Worm (Caenorhabditis elegans): Measurements from ENCODE around the gene slc-17.7.

slc-17.7 gene

DNA sequence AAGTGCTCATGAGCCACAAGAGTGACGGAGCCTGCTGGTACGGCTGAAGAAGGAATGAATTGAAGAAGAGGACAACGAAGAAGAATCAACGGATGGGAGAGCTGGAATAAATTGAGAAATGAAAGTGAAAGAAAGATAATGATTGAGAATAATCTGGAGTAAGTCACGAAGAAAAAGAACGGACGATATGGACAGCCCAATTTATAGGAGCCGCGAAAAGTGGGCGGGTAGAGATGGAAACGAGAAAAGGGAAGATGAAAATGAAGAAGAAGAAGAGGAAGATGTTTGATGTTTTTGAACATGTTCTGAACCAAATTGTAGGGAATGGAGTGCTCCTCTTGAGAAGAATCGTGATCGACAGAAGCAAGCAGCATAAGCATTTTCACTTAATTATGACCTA, at the start of gene slc-17.7:
slc-17.7 (minus strand) TSS at position 101 of the 400 bp plus-strand sequence.
- no peak for TF ChIP-seq med-1 (GFP tag; optimal IDR thresholded peaks at IDR 0.05; ENCODE audit: insufficient read depth)
- TF ChIP-seq ztf-23 (GFP tag; IDR thresholded peaks at IDR 0.05) = no peak
- TF ChIP-seq T22C8.4 (GFP tag; IDR thresholded peaks at IDR 0.05) = no peak
- no peak for TF ChIP-seq flt-1 (GFP tag; IDR thresholded peaks at IDR 0.05)
- no peak for TF ChIP-seq tab-1 (GFP tag; IDR thresholded peaks at IDR 0.05)
- no peak for TF ChIP-seq klf-2 (GFP tag; conservative IDR thresholded peaks at IDR 0.05)
- no peak for TF ChIP-seq ref-1 (GFP tag; conservative IDR thresholded peaks at IDR 0.05)
- no peak for TF ChIP-seq cog-1 (tag; optimal IDR thresholded peaks at IDR 0.05)
- TF ChIP-seq ztf-29 (GFP tag; IDR thresholded peaks at IDR 0.05) = no peak

DNA sequence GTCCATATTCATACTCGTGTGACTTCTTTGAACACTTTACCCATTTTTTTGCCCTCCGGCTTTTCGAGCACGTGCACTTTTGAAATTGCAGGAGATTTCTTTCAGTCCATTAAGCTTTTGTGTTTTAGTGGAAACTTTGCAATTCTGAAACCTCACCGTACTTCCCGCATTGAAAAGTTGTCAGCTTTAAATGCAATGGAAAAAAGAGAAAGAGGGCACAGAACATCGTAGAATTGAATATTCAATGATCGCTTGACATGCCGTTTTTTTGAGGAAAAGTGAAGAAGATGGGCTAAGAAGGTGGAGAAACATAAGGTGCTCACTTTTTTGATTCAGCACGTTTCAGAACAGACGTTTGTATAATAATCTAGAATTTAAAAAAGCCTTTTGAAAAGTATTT, 48.1 kb upstream of the slc-17.7 start:
- no peak for TF ChIP-seq ref-1 (GFP tag; conservative IDR thresholded peaks at IDR 0.05)
- no peak for TF ChIP-seq ztf-23 (GFP tag; IDR thresholded peaks at IDR 0.05)
- TF ChIP-seq cog-1 (tag; optimal IDR thresholded peaks at IDR 0.05) = no peak
- no peak for TF ChIP-seq flt-1 (GFP tag; IDR thresholded peaks at IDR 0.05)
- TF ChIP-seq med-1 (GFP tag; optimal IDR thresholded peaks at IDR 0.05; ENCODE audit: insufficient read depth) = no peak
- TF ChIP-seq tab-1 (GFP tag; IDR thresholded peaks at IDR 0.05) = no peak
- no peak for TF ChIP-seq ztf-29 (GFP tag; IDR thresholded peaks at IDR 0.05)
- no peak for TF ChIP-seq klf-2 (GFP tag; conservative IDR thresholded peaks at IDR 0.05)
- TF ChIP-seq T22C8.4 (GFP tag; IDR thresholded peaks at IDR 0.05) = no peak

DNA sequence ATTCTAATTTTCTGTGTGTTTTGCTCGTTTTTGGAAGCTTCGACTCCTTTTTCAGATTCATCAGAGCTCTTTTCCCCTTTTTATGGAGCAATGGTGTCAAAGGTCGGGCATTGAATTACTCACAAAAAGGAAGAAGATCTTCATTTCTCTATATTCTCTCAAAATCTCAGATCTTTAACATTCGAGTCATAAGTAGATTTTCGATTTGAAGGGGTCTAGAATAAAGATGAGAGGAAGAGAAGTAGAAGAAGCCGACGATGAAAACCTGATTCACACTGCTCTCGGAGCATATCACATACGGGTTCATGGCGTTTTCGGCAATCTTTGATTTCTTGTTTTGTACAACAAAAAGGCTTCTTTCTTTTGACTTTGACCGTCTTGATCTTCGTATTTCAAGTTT, 46.1 kb upstream of the slc-17.7 start:
- no peak for TF ChIP-seq flt-1 (GFP tag; IDR thresholded peaks at IDR 0.05)
- no peak for TF ChIP-seq med-1 (GFP tag; optimal IDR thresholded peaks at IDR 0.05; ENCODE audit: insufficient read depth)
- no peak for TF ChIP-seq klf-2 (GFP tag; conservative IDR thresholded peaks at IDR 0.05)
- TF ChIP-seq T22C8.4 (GFP tag; IDR thresholded peaks at IDR 0.05) = no peak
- TF ChIP-seq ztf-23 (GFP tag; IDR thresholded peaks at IDR 0.05) = no peak
- no peak for TF ChIP-seq ztf-29 (GFP tag; IDR thresholded peaks at IDR 0.05)
- no peak for TF ChIP-seq ref-1 (GFP tag; conservative IDR thresholded peaks at IDR 0.05)
- TF ChIP-seq tab-1 (GFP tag; IDR thresholded peaks at IDR 0.05) = no peak

DNA sequence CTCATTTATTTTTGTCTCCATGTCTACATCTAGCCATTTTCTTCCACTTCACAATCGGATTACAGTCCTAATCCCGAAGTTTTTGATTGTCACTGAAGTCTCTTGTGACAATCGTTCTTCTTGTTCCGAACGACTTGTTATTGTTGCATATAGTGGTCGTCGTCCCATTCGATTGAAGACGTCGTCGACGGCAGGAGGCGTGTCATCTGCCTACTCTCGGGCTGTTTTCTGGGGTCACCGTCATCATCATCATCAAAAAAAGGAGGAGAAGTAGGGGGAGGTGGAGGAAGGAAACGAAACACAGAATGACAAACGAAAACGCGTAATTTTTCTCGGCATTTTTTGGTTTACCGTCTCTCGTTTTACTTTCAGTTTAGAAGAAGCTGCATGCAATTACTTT, 38.8 kb upstream of the slc-17.7 start, which contains the start of gene F44A2.3:
F44A2.3 (plus strand) TSS at position 301 of the 400 bp plus-strand sequence.
- no peak for TF ChIP-seq ref-1 (GFP tag; conservative IDR thresholded peaks at IDR 0.05)
- TF ChIP-seq T22C8.4 (GFP tag; IDR thresholded peaks at IDR 0.05) = no peak
- no peak for TF ChIP-seq ztf-23 (GFP tag; IDR thresholded peaks at IDR 0.05)
- no peak for TF ChIP-seq klf-2 (GFP tag; conservative IDR thresholded peaks at IDR 0.05)
- TF ChIP-seq med-1 (GFP tag; optimal IDR thresholded peaks at IDR 0.05; ENCODE audit: insufficient read depth) = no peak
- TF ChIP-seq flt-1 (GFP tag; IDR thresholded peaks at IDR 0.05) = no peak
- TF ChIP-seq tab-1 (GFP tag; IDR thresholded peaks at IDR 0.05) = no peak
- no peak for TF ChIP-seq ztf-29 (GFP tag; IDR thresholded peaks at IDR 0.05)
- TF ChIP-seq cog-1 (tag; optimal IDR thresholded peaks at IDR 0.05) = no peak

DNA sequence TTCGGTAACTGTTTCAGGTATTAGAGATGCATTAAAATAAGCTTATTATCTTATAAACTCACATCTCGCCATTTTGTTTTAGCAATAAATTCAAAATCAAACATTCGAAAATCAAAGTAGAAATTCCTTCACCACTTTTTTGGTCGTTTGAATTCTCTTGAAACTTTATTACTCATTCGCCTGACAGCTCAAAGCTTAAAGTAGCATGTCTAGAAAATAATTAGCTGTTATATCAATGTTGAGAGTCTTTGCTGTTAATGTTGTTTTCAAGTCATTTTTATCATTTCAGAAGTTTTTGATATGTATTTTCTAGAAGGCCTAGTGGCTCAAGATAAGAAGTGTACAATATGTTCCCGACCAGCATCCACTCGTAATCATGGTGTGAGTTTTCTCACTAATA, 36.7 kb upstream of the slc-17.7 start, which contains the start of gene nhr-39:
nhr-39 (plus strand) TSS at position 301 of the 400 bp plus-strand sequence.
- no peak for TF ChIP-seq tab-1 (GFP tag; IDR thresholded peaks at IDR 0.05)
- TF ChIP-seq flt-1 (GFP tag; IDR thresholded peaks at IDR 0.05) = no peak
- TF ChIP-seq med-1 (GFP tag; optimal IDR thresholded peaks at IDR 0.05; ENCODE audit: insufficient read depth) = no peak
- no peak for TF ChIP-seq T22C8.4 (GFP tag; IDR thresholded peaks at IDR 0.05)
- no peak for TF ChIP-seq ztf-23 (GFP tag; IDR thresholded peaks at IDR 0.05)
- no peak for TF ChIP-seq ztf-29 (GFP tag; IDR thresholded peaks at IDR 0.05)
- TF ChIP-seq ref-1 (GFP tag; conservative IDR thresholded peaks at IDR 0.05) = no peak
- no peak for TF ChIP-seq klf-2 (GFP tag; conservative IDR thresholded peaks at IDR 0.05)
- no peak for TF ChIP-seq cog-1 (tag; optimal IDR thresholded peaks at IDR 0.05)

DNA sequence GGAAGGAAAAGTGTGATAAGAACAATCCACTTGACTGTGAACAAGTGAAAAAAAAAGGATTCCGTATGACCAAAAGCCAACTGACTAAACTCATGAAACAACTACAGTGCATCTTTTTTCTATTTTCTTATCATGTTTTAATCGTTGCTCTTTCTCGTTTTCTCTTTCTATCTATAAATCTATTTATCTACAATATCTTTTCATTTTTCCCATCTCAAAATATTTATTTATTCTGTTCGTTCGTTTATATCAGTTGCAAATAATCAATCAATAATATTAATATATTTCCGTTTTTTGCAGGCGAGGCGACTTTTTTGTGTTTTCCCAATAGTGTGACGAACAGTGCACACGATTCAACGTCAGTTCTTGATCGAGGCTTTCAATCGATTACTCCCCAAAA, 31.0 kb upstream of the slc-17.7 start, which contains the start of gene F44A2.5:
F44A2.5 (plus strand) TSS at position 301 of the 400 bp plus-strand sequence.
- TF ChIP-seq tab-1 (GFP tag; IDR thresholded peaks at IDR 0.05) (no peak), ztf-23 (GFP tag; IDR thresholded peaks at IDR 0.05) (no peak), flt-1 (GFP tag; IDR thresholded peaks at IDR 0.05) (no peak), cog-1 (tag; optimal IDR thresholded peaks at IDR 0.05) (no peak), ref-1 (GFP tag; conservative IDR thresholded peaks at IDR 0.05) (no peak), med-1 (GFP tag; optimal IDR thresholded peaks at IDR 0.05; ENCODE audit: insufficient read depth) (no peak), klf-2 (GFP tag; conservative IDR thresholded peaks at IDR 0.05) (no peak), T22C8.4 (GFP tag; IDR thresholded peaks at IDR 0.05) (no peak), ztf-29 (GFP tag; IDR thresholded peaks at IDR 0.05) (no peak)

DNA sequence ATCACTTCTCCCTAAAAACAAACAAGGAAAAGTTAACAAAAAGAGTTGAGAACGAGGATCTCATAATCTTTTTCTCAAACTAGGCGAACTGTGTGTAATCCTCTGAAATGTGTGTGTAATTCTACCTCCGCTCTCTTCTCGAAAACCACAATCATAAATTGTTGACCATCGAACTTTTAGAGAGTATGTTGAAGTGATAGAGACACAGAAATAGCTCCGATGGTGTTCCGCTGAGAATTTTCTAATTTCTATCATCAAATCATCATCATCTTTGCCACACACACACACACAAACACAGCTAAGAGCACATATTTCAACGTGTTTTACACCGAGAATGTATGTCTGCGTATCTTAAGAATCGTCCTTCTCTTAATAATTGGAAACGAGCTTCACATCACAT, 29.3 kb upstream of the slc-17.7 start:
- TF ChIP-seq T22C8.4 (GFP tag; IDR thresholded peaks at IDR 0.05) (no peak), flt-1 (GFP tag; IDR thresholded peaks at IDR 0.05) (no peak), ref-1 (GFP tag; conservative IDR thresholded peaks at IDR 0.05) (no peak), klf-2 (GFP tag; conservative IDR thresholded peaks at IDR 0.05) (no peak), ztf-23 (GFP tag; IDR thresholded peaks at IDR 0.05) (no peak), ztf-29 (GFP tag; IDR thresholded peaks at IDR 0.05) (no peak), cog-1 (tag; optimal IDR thresholded peaks at IDR 0.05) (no peak), tab-1 (GFP tag; IDR thresholded peaks at IDR 0.05) (no peak), med-1 (GFP tag; optimal IDR thresholded peaks at IDR 0.05; ENCODE audit: insufficient read depth) (no peak)

DNA sequence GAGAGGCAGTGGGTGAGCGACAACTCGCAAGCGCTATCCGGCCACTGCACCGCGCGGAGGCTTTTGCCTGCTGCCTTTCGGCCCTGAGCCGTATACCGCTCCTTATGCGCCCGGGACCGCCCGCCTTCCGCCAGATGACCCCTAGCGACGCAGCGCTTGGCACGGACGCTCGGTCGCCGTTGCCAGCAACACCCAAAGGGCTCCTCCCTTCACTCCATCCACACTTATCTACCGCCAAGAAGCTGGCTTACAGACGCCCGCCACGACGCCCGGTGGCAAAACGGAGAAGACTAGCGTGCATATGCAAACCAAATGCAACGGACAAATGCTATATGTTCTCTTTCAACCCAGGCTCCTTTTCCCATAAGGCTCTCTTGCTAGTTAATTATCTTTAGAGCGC, 27.1 kb upstream of the slc-17.7 start:
- TF ChIP-seq med-1 (GFP tag; optimal IDR thresholded peaks at IDR 0.05; ENCODE audit: insufficient read depth) = no peak
- TF ChIP-seq tab-1 (GFP tag; IDR thresholded peaks at IDR 0.05) = peak; percentile 68
- peak; percentile 58; the same call in 1 of the 2 replicates for TF ChIP-seq flt-1 (GFP tag; IDR thresholded peaks at IDR 0.05)
- TF ChIP-seq klf-2 (GFP tag; conservative IDR thresholded peaks at IDR 0.05) = no peak; the same call in 1 of the 2 replicates

DNA sequence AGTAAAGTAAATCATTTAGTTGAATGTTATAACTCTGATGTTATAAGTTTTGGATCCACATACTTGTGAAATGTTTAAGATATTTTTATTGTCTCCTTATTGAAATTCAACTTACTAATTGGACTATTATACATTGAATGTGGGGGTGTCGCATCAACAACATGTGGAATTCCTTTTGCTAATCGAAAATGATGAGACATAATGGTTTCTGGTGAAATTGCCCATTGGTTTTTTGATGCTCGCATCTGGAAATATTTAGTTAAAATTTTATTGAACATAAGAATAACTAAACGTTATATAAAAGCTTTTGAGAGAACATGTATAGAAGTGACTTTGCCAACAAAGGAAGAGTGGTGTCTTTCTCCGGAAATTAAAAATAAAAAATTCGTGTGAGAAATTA, 25.6 kb upstream of the slc-17.7 start, which contains the start of gene ZK682.7:
ZK682.7 (minus strand) TSS at position 247 of the 400 bp plus-strand sequence.
- TF ChIP-seq ztf-23 (GFP tag; IDR thresholded peaks at IDR 0.05) = no peak
- TF ChIP-seq klf-2 (GFP tag; conservative IDR thresholded peaks at IDR 0.05) = no peak
- no peak for TF ChIP-seq med-1 (GFP tag; optimal IDR thresholded peaks at IDR 0.05; ENCODE audit: insufficient read depth)
- no peak for TF ChIP-seq tab-1 (GFP tag; IDR thresholded peaks at IDR 0.05)
- TF ChIP-seq flt-1 (GFP tag; IDR thresholded peaks at IDR 0.05) = no peak

DNA sequence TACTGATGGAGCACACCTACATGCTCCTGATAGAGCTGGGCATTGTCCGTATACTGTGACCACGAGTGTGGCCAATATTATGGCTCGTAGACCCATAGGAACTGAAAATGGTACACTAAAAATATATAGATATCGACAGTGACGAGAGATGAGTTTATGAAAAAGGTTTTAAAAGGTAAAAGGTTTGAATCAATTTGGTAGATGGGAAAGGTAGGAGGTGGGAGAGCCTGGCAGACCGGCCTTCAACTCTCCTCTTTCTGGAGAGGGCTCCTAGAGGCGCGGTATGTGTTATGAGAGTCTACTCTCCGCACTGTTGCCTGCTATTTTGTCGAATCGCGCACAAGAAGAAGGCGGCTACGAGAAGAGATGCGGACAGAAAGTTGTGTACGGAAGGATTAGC, 21.2 kb upstream of the slc-17.7 start, which contains the start of gene lron-2:
lron-2 (minus strand) TSS at position 101 of the 400 bp plus-strand sequence.
- TF ChIP-seq ztf-29 (GFP tag; IDR thresholded peaks at IDR 0.05) (no peak), med-1 (GFP tag; optimal IDR thresholded peaks at IDR 0.05; ENCODE audit: insufficient read depth) (no peak)

Data from whole organism, midembryonic.